Fruit fly (Drosophila melanogaster) whole organism, prepupa: ENCODE measurements around the gene Ir94b.

Source experiments
- CG10669 ChIP-seq: fragments of 200-800 bp; sonication (Bioruptor generic); optimal IDR thresholded peaks from 3 replicates; lab custom pipeline; 2018; ENCODE audit warnings: missing biosample characterization, mild to moderate bottlenecking, missing genetic modification characterization, moderate library complexity
- CG11762 ChIP-seq: fragments of 200-800 bp; sonication (Bioruptor generic); optimal IDR thresholded peaks from 3 replicates; lab custom pipeline; 2016; ENCODE audit warnings: missing biosample characterization, missing genetic modification characterization; ENCODE audit not compliant: insufficient read depth
- CG11902 ChIP-seq: fragments of 200-800 bp; sonication (Bioruptor generic); optimal IDR thresholded peaks from 3 replicates; lab custom pipeline; 2016; ENCODE audit warnings: missing biosample characterization, missing genetic modification characterization
- CG3032 ChIP-seq: fragments of 200-800 bp; optimal IDR thresholded peaks from 2 replicates; lab custom pipeline; 2019; ENCODE audit warnings: missing biosample characterization, mild to moderate bottlenecking, missing genetic modification characterization, moderate library complexity
- CG32006 ChIP-seq: fragments of 200-800 bp; sonication (Bioruptor generic); optimal IDR thresholded peaks from 3 replicates; lab custom pipeline; 2017; ENCODE audit warnings: missing biosample characterization, mild to moderate bottlenecking, missing genetic modification characterization
- CG3919 ChIP-seq: fragments of 200-800 bp; sonication (Bioruptor generic); optimal IDR thresholded peaks from 3 replicates; lab custom pipeline; 2016; ENCODE audit warnings: missing biosample characterization, missing genetic modification characterization
- CG4318 ChIP-seq: fragments of 200-800 bp; sonication (Bioruptor generic); optimal IDR thresholded peaks from 3 replicates; lab custom pipeline; 2017; ENCODE audit warnings: missing biosample characterization, mild to moderate bottlenecking, missing genetic modification characterization
- CG6808 ChIP-seq: fragments of 200-800 bp; sonication (Bioruptor generic); optimal IDR thresholded peaks from 3 replicates; lab custom pipeline; 2017; ENCODE audit warnings: missing biosample characterization, missing genetic modification characterization, mild to moderate bottlenecking, moderate library complexity, missing genetic modification reagents
- CG6854 ChIP-seq: fragments of 200-800 bp; sonication (Bioruptor generic); optimal IDR thresholded peaks from 2 replicates; lab custom pipeline; 2017; ENCODE audit warnings: missing biosample characterization, mild to moderate bottlenecking, missing genetic modification characterization
- CG7368 ChIP-seq: fragments of 200-800 bp; sonication (Bioruptor generic); optimal IDR thresholded peaks from 3 replicates; lab custom pipeline; 2016; ENCODE audit warnings: missing biosample characterization, missing genetic modification characterization
- CG8119 ChIP-seq: fragments of 200-800 bp; sonication (Bioruptor generic); IDR thresholded peaks from 3 replicates; pipeline ENCODE4 v1.3.6; 2022; ENCODE audit warnings: missing biosample characterization, missing genetic modification characterization
- CG8319 ChIP-seq: fragments of 200-800 bp; sonication (Bioruptor generic); optimal IDR thresholded peaks from 3 replicates; lab custom pipeline; 2016; ENCODE audit warnings: missing biosample characterization, missing genetic modification characterization
- CG8632 ChIP-seq: fragments of 200-800 bp; sonication (Bioruptor generic); optimal IDR thresholded peaks from 3 replicates; lab custom pipeline; 2016; ENCODE audit warnings: missing biosample characterization, missing genetic modification characterization
- CG9139 ChIP-seq: fragments of 200-800 bp; sonication (Bioruptor generic); optimal IDR thresholded peaks from 3 replicates; lab custom pipeline; 2017; ENCODE audit warnings: missing biosample characterization, mild to moderate bottlenecking, missing genetic modification characterization
- Gug ChIP-seq: fragments of 200-800 bp; sonication (Bioruptor generic); IDR thresholded peaks from 2 replicates; pipeline ENCODE4 v1.3.6; 2022; ENCODE audit warnings: missing biosample characterization, missing genetic modification characterization
- Hr38 ChIP-seq: sonication (Bioruptor generic); optimal IDR thresholded peaks from 2 replicates; lab custom pipeline; 2016; ENCODE audit warnings: missing biosample characterization, missing genetic modification characterization
- Hr39 ChIP-seq: fragments of 200-800 bp; sonication (Bioruptor generic); optimal IDR thresholded peaks from 2 replicates; lab custom pipeline; 2016; ENCODE audit warnings: missing biosample characterization, missing genetic modification characterization
- Lpt ChIP-seq: fragments of 200-800 bp; sonication (Bioruptor generic); optimal IDR thresholded peaks from 3 replicates; lab custom pipeline; 2016; ENCODE audit warnings: missing biosample characterization, missing genetic modification characterization
- Met ChIP-seq: fragments of 200-800 bp; sonication (Bioruptor generic); optimal IDR thresholded peaks from 3 replicates; lab custom pipeline; 2016; ENCODE audit warnings: missing biosample characterization, missing genetic modification characterization
- OdsH ChIP-seq: fragments of 200-800 bp; sonication (Bioruptor generic); optimal IDR thresholded peaks from 3 replicates; lab custom pipeline; 2016; ENCODE audit warnings: missing biosample characterization, missing genetic modification characterization
- Sox102F ChIP-seq: fragments of 200-800 bp; sonication (Bioruptor generic); optimal IDR thresholded peaks from 2 replicates; lab custom pipeline; 2016; ENCODE audit warnings: missing biosample characterization, mild to moderate bottlenecking, missing genetic modification characterization
- Sox14 ChIP-seq: fragments of 200-800 bp; sonication (Bioruptor generic); optimal IDR thresholded peaks from 3 replicates; lab custom pipeline; 2016; ENCODE audit warnings: missing biosample characterization, missing genetic modification characterization
- Sox15 ChIP-seq: fragments of 200-800 bp; sonication (Bioruptor generic); optimal IDR thresholded peaks from 3 replicates; lab custom pipeline; 2016; ENCODE audit warnings: missing biosample characterization, missing genetic modification characterization
- cyc ChIP-seq: fragments of 200-800 bp; sonication (Bioruptor generic); optimal IDR thresholded peaks from 3 replicates; lab custom pipeline; 2016; ENCODE audit warnings: missing biosample characterization, missing genetic modification characterization
- eg ChIP-seq: fragments of 200-800 bp; sonication (Bioruptor generic); IDR thresholded peaks from 3 replicates; pipeline ENCODE4 v1.3.6; 2022; ENCODE audit warnings: missing biosample characterization, missing genetic modification characterization
- esn ChIP-seq: fragments of 200-800 bp; sonication (Bioruptor generic); optimal IDR thresholded peaks from 2 replicates; lab custom pipeline; 2016; ENCODE audit warnings: missing biosample characterization, mild to moderate bottlenecking, missing genetic modification characterization, moderate library complexity
- lz ChIP-seq: fragments of 200-800 bp; sonication (Bioruptor generic); optimal IDR thresholded peaks from 3 replicates; lab custom pipeline; 2016; ENCODE audit warnings: missing biosample characterization, missing genetic modification characterization
- pdm3 ChIP-seq: fragments of 200-800 bp; sonication (Bioruptor generic); optimal IDR thresholded peaks from 3 replicates; lab custom pipeline; 2016; ENCODE audit warnings: missing biosample characterization, missing genetic modification characterization
- salr ChIP-seq, 2 experiments: fragments of 200-800 bp; sonication (Bioruptor generic); optimal IDR thresholded peaks; 3 replicates each; lab custom pipeline; 2016 to 2018; ENCODE audit warnings: missing biosample characterization in 2 of 2, missing genetic modification characterization in 2 of 2, mild to moderate bottlenecking in 1 of 2
- spab ChIP-seq: fragments of 200-800 bp; sonication (Bioruptor generic); optimal IDR thresholded peaks from 2 replicates; lab custom pipeline; 2017; ENCODE audit warnings: missing biosample characterization, mild to moderate bottlenecking, missing genetic modification characterization, missing genetic modification reagents
- ss ChIP-seq, 2 experiments: fragments of 200-800 bp; sonication (Bioruptor generic); optimal IDR thresholded peaks; 2 replicates in 1 of 2; 3 replicates in 1 of 2; lab custom pipeline; 2017 to 2018; ENCODE audit warnings: mild to moderate bottlenecking in 2 of 2, missing biosample characterization in 2 of 2, missing genetic modification characterization in 2 of 2, moderate library complexity in 1 of 2
- topi ChIP-seq: fragments of 200-800 bp; sonication (Bioruptor generic); optimal IDR thresholded peaks from 3 replicates; lab custom pipeline; 2016; ENCODE audit warnings: missing biosample characterization, missing genetic modification characterization
- vri ChIP-seq: fragments of 200-800 bp; sonication (Bioruptor generic); optimal IDR thresholded peaks from 3 replicates; lab custom pipeline; 2016; ENCODE audit warnings: missing biosample characterization, mild to moderate bottlenecking, missing genetic modification characterization

The Ir94b gene

DNA sequence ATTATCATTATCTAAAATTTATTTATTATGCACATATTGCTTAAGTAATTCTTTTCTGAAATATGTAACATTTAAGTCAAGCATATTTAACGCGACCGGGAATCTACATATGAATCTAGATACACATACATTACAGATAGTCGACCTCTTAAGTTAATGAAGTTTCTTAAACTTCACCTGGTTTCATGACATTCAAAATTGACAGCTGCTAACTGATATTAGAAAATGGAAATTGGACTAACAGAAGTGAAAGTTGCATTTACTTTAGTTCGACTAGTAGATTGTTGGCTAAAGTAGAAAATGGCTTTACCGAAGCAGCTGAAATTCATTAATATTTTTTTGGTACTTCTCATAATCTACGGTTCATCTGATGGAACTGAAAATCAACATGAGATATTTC lies 3.9 kb downstream of the Ir94b start, which contains the start of gene Ir94a:
Gene Ir94a, plus strand, starts transcription at position 301 of the 400 bp plus-strand sequence.
- TF ChIP-seq Hr39 (GFP tag; lab: Kevin White, UChicago) (no peak), CG3032 (no peak), CG11762 (GFP tag; lab: Kevin White, UChicago) (no peak), CG7368 (GFP tag; lab: Kevin White, UChicago) (no peak), CG11902 (GFP tag; lab: Kevin White, UChicago) (no peak), spab (GFP tag; lab: Kevin White, UChicago) (no peak), CG9139 (GFP tag; lab: Kevin White, UChicago) (no peak), Met (GFP tag; lab: Kevin White, UChicago) (no peak)

DNA sequence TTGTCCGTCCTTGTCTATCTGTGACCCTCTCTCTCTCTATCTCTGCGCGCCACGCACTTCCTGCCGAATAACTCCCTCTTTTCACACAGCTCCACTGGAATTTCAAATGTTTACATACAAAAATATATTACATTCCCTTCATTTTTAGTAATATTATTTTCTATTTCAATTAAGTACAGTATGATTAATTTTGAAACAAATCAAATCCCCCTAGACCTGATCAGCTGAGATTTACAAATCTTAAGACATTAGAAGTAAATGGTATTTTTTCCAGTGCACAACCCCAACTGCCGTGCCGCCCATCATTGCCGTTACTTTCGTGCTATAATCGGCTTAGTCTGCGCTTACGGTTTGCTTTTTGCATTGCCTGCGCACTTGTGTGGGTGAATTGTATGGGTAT lies 8.7 kb downstream of the Ir94b start:
- TF ChIP-seq CG32006 (GFP tag; lab: Kevin White, UChicago) = peak; percentile 5
- no peak for TF ChIP-seq salr (GFP tag; optimal IDR thresholded peaks at IDR 0.05; lab: Kevin White, UChicago)
- TF ChIP-seq, all 60 proteins: peak for 1

DNA sequence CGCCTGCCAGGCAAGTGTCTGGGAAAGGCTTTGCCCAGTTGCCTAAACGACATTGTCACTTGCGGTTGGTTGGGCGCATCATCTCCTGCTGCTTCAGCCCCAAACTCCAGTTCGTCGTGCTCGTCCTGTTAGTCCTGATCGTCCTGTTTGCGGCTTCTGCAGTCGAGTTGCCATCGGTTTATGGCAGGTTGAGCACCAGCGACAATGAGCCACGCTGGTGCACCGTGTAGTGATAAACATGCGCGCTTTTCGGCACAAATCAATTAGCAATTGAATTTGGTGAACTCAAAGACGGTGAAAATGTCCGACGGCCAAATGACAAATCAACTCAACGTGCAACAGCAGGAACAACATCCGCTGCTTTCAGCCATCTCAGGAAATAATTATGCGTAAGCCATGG lies 13.9 kb downstream of the Ir94b start, which contains the start of gene CG13407:
Gene CG13407, plus strand, starts transcription at position 301 of the 400 bp plus-strand sequence.
- TF ChIP-seq Hr38 (GFP tag; lab: Kevin White, UChicago) (no peak), Met (GFP tag; lab: Kevin White, UChicago) (no peak), Sox102F (GFP tag; lab: Kevin White, UChicago) (no peak), Sox14 (GFP tag; lab: Kevin White, UChicago) (no peak), Lpt (GFP tag; lab: Kevin White, UChicago) (no peak), vri (GFP tag; lab: Kevin White, UChicago) (no peak), CG10669 (GFP tag; lab: Kevin White, UChicago) (no peak), OdsH (GFP tag; lab: Kevin White, UChicago) (no peak), Sox15 (GFP tag; lab: Kevin White, UChicago) (no peak), pdm3 (GFP tag; lab: Kevin White, UChicago) (no peak), CG8319 (no peak)
- TF ChIP-seq, all 60 proteins: peak for 0

DNA sequence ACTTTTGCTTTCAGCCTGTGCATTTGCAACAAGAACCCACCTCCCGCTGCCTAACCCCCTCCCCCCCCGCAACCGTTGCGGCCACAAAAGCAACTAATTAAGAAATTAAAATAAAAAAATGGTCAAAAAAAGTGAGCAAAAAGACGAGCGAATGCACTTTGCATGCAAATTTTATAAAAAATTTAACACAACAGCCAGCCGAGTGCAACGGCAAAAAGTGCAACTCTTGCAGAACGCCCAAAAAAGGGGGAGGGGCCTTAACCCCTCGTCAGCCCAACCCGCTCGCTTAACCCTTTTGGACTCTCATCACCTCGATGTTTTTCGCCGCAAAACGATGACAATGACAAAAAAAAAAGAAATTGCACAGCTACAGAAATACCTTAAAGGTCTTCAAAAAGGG lies 20.2 kb downstream of the Ir94b start:
- TF ChIP-seq CG6854 (GFP tag; lab: Kevin White, UChicago) = no peak
- TF ChIP-seq CG8632 (GFP tag; lab: Kevin White, UChicago) = no peak
- TF ChIP-seq CG9139 (GFP tag; lab: Kevin White, UChicago) = no peak
- no peak for TF ChIP-seq Gug (GFP tag; lab: Robert Waterston, UW)
- no peak for TF ChIP-seq eg (GFP tag; lab: Robert Waterston, UW)
- no peak for TF ChIP-seq cyc (GFP tag; lab: Kevin White, UChicago)
- TF ChIP-seq Sox102F (GFP tag; lab: Kevin White, UChicago) = no peak

- TF ChIP-seq CG6808 (peak; percentile 99), CG8119 (no peak)
Observed at dm6 chr3R:22093950-22094349, 23.1 kb downstream of the Ir94b start.

DNA sequence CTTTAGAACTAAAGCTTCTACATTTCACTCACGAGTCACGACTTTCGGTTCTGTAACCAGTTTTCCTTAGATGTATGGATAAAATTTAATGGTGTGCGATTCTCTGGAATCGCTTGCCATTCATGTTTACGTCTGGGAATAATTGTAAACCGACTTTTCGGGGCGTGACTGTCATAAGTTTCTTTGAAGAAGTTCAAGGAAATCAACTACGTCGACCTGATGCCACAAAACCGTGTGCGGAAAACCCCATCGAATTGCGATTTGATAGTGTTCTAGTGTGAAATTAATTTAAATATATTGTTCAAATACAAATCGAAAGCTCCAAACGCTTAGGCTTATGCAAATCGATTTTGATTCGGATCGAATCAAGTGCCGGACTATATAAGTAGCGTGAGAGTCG lies 30.3 kb downstream of the Ir94b start, which contains the start of gene BomBc3:
Gene BomBc3, plus strand, starts transcription at position 301 of the 400 bp plus-strand sequence.
- TF ChIP-seq lz (no peak), ss (GFP tag; optimal IDR thresholded peaks at IDR 0.05; lab: Kevin White, UChicago) (no peak), esn (GFP tag; lab: Kevin White, UChicago) (no peak), Hr38 (GFP tag; lab: Kevin White, UChicago) (no peak), vri (GFP tag; lab: Kevin White, UChicago) (no peak), spab (GFP tag; lab: Kevin White, UChicago) (no peak), CG4318 (no peak), CG6808 (no peak), topi (GFP tag; lab: Kevin White, UChicago) (no peak), eg (GFP tag; lab: Robert Waterston, UW) (no peak), CG3919 (no peak), pdm3 (GFP tag; lab: Kevin White, UChicago) (no peak)
